Worm (Caenorhabditis elegans) whole organism, midembryonic: ENCODE results near the gene C16C8.16.
"Not testable (repeated sequence)": the region's sequence is repeated elsewhere in the genome, so short reads cannot be mapped to it uniquely, and the experiment has no call there.

Experiments
- T22C8.4 ChIP-seq: fragments of 200-800 bp; sonication (Bioruptor generic); IDR thresholded peaks from 2 replicates; pipeline ENCODE4 v1.3.6; 2022; ENCODE audit warnings: missing genetic modification characterization, missing compliant biosample characterization
- cog-1 ChIP-seq: sonication (generic microtip); optimal IDR thresholded peaks from 2 replicates; lab custom pipeline; 2016; ENCODE audit warnings: missing genetic modification characterization, missing compliant biosample characterization
- flt-1 ChIP-seq: fragments of 200-800 bp; sonication (Bioruptor generic); IDR thresholded peaks from 2 replicates; pipeline ENCODE4 v1.3.6; 2022; ENCODE audit warnings: missing genetic modification characterization, missing compliant biosample characterization
- klf-2 ChIP-seq: fragments of 200-800 bp; sonication (Bioruptor generic); conservative IDR thresholded peaks from 2 replicates; pipeline ENCODE4 v1.3.6; 2022; ENCODE audit warnings: missing genetic modification reagents, missing genetic modification characterization, missing compliant biosample characterization
- med-1 ChIP-seq: sonication (generic microtip); optimal IDR thresholded peaks from 2 replicates; lab custom pipeline; 2017; ENCODE audit warnings: missing genetic modification characterization, mild to moderate bottlenecking, missing compliant biosample characterization, antibody characterized with exemption, missing genetic modification reagents; ENCODE audit not compliant: insufficient read depth
- ref-1 ChIP-seq: fragments of 200-800 bp; sonication (Bioruptor generic); conservative IDR thresholded peaks from 2 replicates; pipeline ENCODE4 v1.3.6; 2022; ENCODE audit warnings: missing genetic modification reagents, missing genetic modification characterization, missing compliant biosample characterization
- tab-1 ChIP-seq: fragments of 200-800 bp; sonication (Bioruptor generic); IDR thresholded peaks from 2 replicates; pipeline ENCODE4 v1.3.6; 2022; ENCODE audit warnings: missing genetic modification characterization, missing compliant biosample characterization
- ztf-23 ChIP-seq: fragments of 200-800 bp; sonication (Bioruptor generic); IDR thresholded peaks from 2 replicates; pipeline ENCODE4 v1.3.6; 2022; ENCODE audit warnings: missing genetic modification reagents, missing genetic modification characterization, missing compliant biosample characterization
- ztf-29 ChIP-seq: fragments of 200-800 bp; sonication (Bioruptor generic); IDR thresholded peaks from 2 replicates; pipeline ENCODE4 v1.3.6; 2022; ENCODE audit warnings: missing genetic modification reagents, missing genetic modification characterization, missing compliant biosample characterization

C16C8.16 gene

ce11 chrII:3476536-3476935 is 31.0 kb downstream of the C16C8.16 start:
- no peak for TF ChIP-seq cog-1
- no peak for TF ChIP-seq ztf-23 (GFP tag; lab: Robert Waterston, UW)
- no peak for TF ChIP-seq ref-1
- TF ChIP-seq ztf-29 (GFP tag; lab: Robert Waterston, UW), result 0 out of 2 replicates have a peak, but pooled peaks have one; percentile 13
- TF ChIP-seq flt-1, result no peak

DNA sequence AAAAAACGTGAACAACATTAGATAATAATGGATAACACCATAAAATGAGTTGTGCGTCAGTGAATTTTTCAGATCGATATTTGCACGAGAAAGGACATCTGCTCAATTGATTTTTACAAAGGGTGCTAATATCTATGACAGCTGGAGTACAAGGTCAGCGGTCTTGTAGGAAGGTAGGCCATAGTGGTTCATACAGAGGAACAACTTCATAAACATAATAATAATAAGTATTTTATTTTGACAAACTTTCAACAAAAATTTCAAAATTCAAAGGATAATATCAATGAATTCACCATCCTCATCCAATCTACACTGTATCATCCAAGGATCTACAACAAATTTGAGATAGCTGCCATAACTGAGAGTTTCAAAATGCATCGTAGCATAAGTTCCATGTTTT is 31.6 kb downstream of the C16C8.16 start, which contains the start of gene fbxb-104:
TSS of gene fbxb-104 (minus strand) at position 101 of the 400 bp plus-strand sequence.
- no peak for TF ChIP-seq T22C8.4 (GFP tag; lab: Robert Waterston, UW)
- no peak for TF ChIP-seq flt-1
- no peak for TF ChIP-seq med-1 (GFP tag; lab: Kevin White, UChicago)
- no peak for TF ChIP-seq ref-1
- TF ChIP-seq ztf-23 (GFP tag; lab: Robert Waterston, UW), result no peak
- no peak for TF ChIP-seq cog-1
- TF ChIP-seq ztf-29 (GFP tag; lab: Robert Waterston, UW), result no peak
- no peak for TF ChIP-seq tab-1
- no peak for TF ChIP-seq klf-2

DNA sequence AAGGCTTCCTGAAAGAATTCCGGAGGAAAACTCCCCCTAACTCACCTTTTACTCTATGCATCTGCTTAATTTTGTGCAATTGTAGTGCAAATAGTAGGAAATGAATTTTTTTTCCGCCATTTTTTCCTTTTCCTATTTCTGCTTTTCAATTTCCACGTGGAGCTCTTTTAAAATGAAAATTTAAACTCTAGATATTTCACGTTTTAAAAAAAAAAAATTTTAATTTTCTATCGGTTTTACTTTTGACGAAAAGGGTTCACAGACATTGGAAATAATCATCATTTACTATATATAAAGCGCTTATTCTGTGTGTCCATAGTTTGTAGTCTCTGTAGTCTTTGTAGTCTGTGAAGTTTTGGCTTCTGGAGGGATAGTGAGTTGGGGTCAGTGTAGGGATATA is 36.0 kb downstream of the C16C8.16 start, which contains the start of gene Y49F6B.8:
TSS of gene Y49F6B.8 (minus strand) at position 101 of the 400 bp plus-strand sequence.
- TF ChIP-seq ref-1 (no peak), klf-2 (no peak), ztf-29 (GFP tag; lab: Robert Waterston, UW) (no peak), flt-1 (no peak), ztf-23 (GFP tag; lab: Robert Waterston, UW) (no peak), cog-1 (no peak), tab-1 (no peak), med-1 (GFP tag; lab: Kevin White, UChicago) (no peak), T22C8.4 (GFP tag; lab: Robert Waterston, UW) (no peak)

ce11 chrII:3482231-3482630 is 36.7 kb downstream of the C16C8.16 start, which contains the start of gene smu-2:
TSS of gene smu-2 (plus strand) at chrII:3482408.
- TF ChIP-seq flt-1, result peak; percentile 67; the same call in 1 of the 2 replicates
- no peak for TF ChIP-seq T22C8.4 (GFP tag; lab: Robert Waterston, UW)
- peak; percentile 39 for TF ChIP-seq cog-1
- peak; percentile 74 for TF ChIP-seq ztf-23 (GFP tag; lab: Robert Waterston, UW)
- 0 out of 2 replicates have a peak, but pooled peaks have one; percentile 45 for TF ChIP-seq klf-2
- no peak for TF ChIP-seq ztf-29 (GFP tag; lab: Robert Waterston, UW)

ce11 chrII:3490797-3491196 is 45.2 kb downstream of the C16C8.16 start, which contains the start of gene fbxb-112:
TSS of gene fbxb-112 (plus strand) at chrII:3491097.
- TF ChIP-seq klf-2; ref-1; ztf-29 (GFP tag; lab: Robert Waterston, UW): not testable (repeated sequence)
